Fruit fly (Drosophila melanogaster): ENCODE results near the gene CG7024.

DNA sequence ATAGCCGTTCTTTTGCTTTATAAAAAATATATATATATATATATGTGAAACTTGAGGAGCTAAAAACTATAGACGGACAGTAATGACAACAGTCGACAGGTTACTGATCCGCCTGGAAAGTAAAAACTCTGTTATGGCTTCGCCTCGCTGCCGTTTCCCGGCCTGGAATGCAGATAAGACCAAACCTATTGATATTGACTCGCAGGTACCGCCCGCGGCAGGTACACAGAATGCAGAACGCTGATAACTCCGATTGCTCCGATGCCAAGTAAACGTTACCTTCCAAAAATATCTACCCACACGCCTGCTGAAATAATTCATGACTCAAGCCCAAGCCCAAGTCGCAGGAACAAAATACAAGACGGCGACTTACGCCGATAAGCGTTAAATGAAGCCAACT is 27.7 kb upstream of the CG7024 start:
- TF ChIP-seq CTCF (optimal IDR thresholded peaks at IDR 0.05) (no peak), CG8478 (optimal IDR thresholded peaks at IDR 0.05) (no peak)

All from S2 (cell line).